Worm (Caenorhabditis elegans): ENCODE data around the gene C05C8.7.

- peak; percentile 8; the same call in 1 of the 2 replicates for TF ChIP-seq dox-1 (GFP tag; IDR thresholded peaks at IDR 0.05)
- TF ChIP-seq ama-1 (optimal IDR thresholded peaks at IDR 0.05), result no peak
- TF ChIP-seq ama-1 (GFP tag; optimal IDR thresholded peaks at IDR 0.05), result no peak
Observed at ce11 chrV:7216016-7216415, 30.8 kb downstream of the C05C8.7 start.
